Fruit fly (Drosophila melanogaster): ENCODE measurements around the gene C3G.

C3G gene

dm6 chrX:6794190-6794589 lies 9.2 kb downstream of the C3G start:
- peak; percentile 27 for TF ChIP-seq CG2116 (GFP tag; optimal IDR thresholded peaks at IDR 0.05)
- TF ChIP-seq CG13424 (tag; optimal IDR thresholded peaks at IDR 0.05), result peak; percentile 81
- TF ChIP-seq CG17912 (GFP tag; optimal IDR thresholded peaks at IDR 0.05), result peak; percentile 29
- peak; percentile 60 for TF ChIP-seq CG18764 (GFP tag; optimal IDR thresholded peaks at IDR 0.05)
- no peak for TF ChIP-seq yki (optimal IDR thresholded peaks at IDR 0.05)
- peak; percentile 80 for TF ChIP-seq CG10209 (GFP tag; optimal IDR thresholded peaks at IDR 0.05)
- TF ChIP-seq CG34422 (GFP tag; IDR thresholded peaks at IDR 0.05), result peak; percentile 87
- TF ChIP-seq insv (GFP tag; optimal IDR thresholded peaks at IDR 0.05), result no peak
- TF ChIP-seq ranshi (GFP tag; IDR thresholded peaks at IDR 0.05), result peak; percentile 87
- TF ChIP-seq CG12219 (GFP tag; optimal IDR thresholded peaks at IDR 0.05), result peak; percentile 87
- peak; percentile 31 for TF ChIP-seq da (GFP tag; optimal IDR thresholded peaks at IDR 0.05)
- TF ChIP-seq CG2202 (tag; optimal IDR thresholded peaks at IDR 0.05), result no peak
- TF ChIP-seq Hr51 (GFP tag; optimal IDR thresholded peaks at IDR 0.05), result peak; percentile 75 to 89
- peak; percentile 68 for TF ChIP-seq Nf-YA (GFP tag; IDR thresholded peaks at IDR 0.05)
- peak; percentile 64 for TF ChIP-seq NC2β (GFP tag; optimal IDR thresholded peaks at IDR 0.05)
- peak; percentile 77 for TF ChIP-seq CG12155 (GFP tag; optimal IDR thresholded peaks at IDR 0.05)
- peak; percentile 57 for TF ChIP-seq CG3995 (GFP tag; optimal IDR thresholded peaks at IDR 0.05)
- TF ChIP-seq org-1 (GFP tag; optimal IDR thresholded peaks at IDR 0.05), result peak; percentile 74
- peak; percentile 12 for TF ChIP-seq exex (tag; optimal IDR thresholded peaks at IDR 0.05)
- peak; percentile 44 for TF ChIP-seq CG3065 (GFP tag; optimal IDR thresholded peaks at IDR 0.05)
- TF ChIP-seq Camta (GFP tag; optimal IDR thresholded peaks at IDR 0.05), result peak; percentile 74
- TF ChIP-seq CG43689 (GFP tag; IDR thresholded peaks at IDR 0.05), result peak; percentile 74
- TF ChIP-seq fd102C (GFP tag; optimal IDR thresholded peaks at IDR 0.05), result no peak
- TF ChIP-seq CG11085 (GFP tag; IDR thresholded peaks at IDR 0.05), result peak; percentile 60
- TF ChIP-seq ATbp (GFP tag; optimal IDR thresholded peaks at IDR 0.05), result peak; percentile 75
- peak; percentile 79 for TF ChIP-seq Atf-2 (GFP tag; optimal IDR thresholded peaks at IDR 0.05)
- TF ChIP-seq NK7.1 (GFP tag; optimal IDR thresholded peaks at IDR 0.05), result peak; percentile 46
- TF ChIP-seq unpg (GFP tag; optimal IDR thresholded peaks at IDR 0.05), result peak; percentile 88
- TF ChIP-seq Sin3A (optimal IDR thresholded peaks at IDR 0.05), result no peak
- TF ChIP-seq CG32767 (GFP tag; IDR thresholded peaks at IDR 0.05), result peak; percentile 49; the same call in 1 of the 2 replicates
- TF ChIP-seq CG9797 (GFP tag; optimal IDR thresholded peaks at IDR 0.05), result no peak
- peak; percentile 62 for TF ChIP-seq CG31365 (tag; optimal IDR thresholded peaks at IDR 0.05)
- TF ChIP-seq CkIIα-i1 (GFP tag; IDR thresholded peaks at IDR 0.05), result peak; percentile 62
- TF ChIP-seq gcm (GFP tag; optimal IDR thresholded peaks at IDR 0.05), result peak; percentile 54
- TF ChIP-seq chm (GFP tag; IDR thresholded peaks at IDR 0.05), result peak; percentile 73; the same call in 1 of the 2 replicates
- TF ChIP-seq grn (GFP tag; optimal IDR thresholded peaks at IDR 0.05), result no peak
- peak; percentile 57 for TF ChIP-seq oc (tag; optimal IDR thresholded peaks at IDR 0.05)
- TF ChIP-seq MESR4 (GFP tag; optimal IDR thresholded peaks at IDR 0.05), result peak; percentile 13
- peak; percentile 78 for TF ChIP-seq Mad (GFP tag; optimal IDR thresholded peaks at IDR 0.05)
- TF ChIP-seq CG9727 (GFP tag; optimal IDR thresholded peaks at IDR 0.05), result peak; percentile 67
- peak; percentile 85 for TF ChIP-seq Atf6 (GFP tag; IDR thresholded peaks at IDR 0.05)
- TF ChIP-seq Dek (tag; optimal IDR thresholded peaks at IDR 0.05), result peak; percentile 73
- TF ChIP-seq shn (GFP tag; optimal IDR thresholded peaks at IDR 0.05), result peak; percentile 61
- peak; percentile 69 for TF ChIP-seq pho (GFP tag; optimal IDR thresholded peaks at IDR 0.05)
- peak; percentile 75; the same call in 2 of the 3 replicates for TF ChIP-seq CG2889 (GFP tag; IDR thresholded peaks at IDR 0.05)
- TF ChIP-seq CG4360 (GFP tag; IDR thresholded peaks at IDR 0.05), result peak; percentile 58; the same call in 1 of the 2 replicates
- peak; percentile 83 for TF ChIP-seq CG3847 (GFP tag; IDR thresholded peaks at IDR 0.05)
- no peak for TF ChIP-seq Lpt (GFP tag; optimal IDR thresholded peaks at IDR 0.05)
- peak; percentile 84 for TF ChIP-seq PHDP (tag; optimal IDR thresholded peaks at IDR 0.05)
- TF ChIP-seq CG6654 (GFP tag; optimal IDR thresholded peaks at IDR 0.05), result peak; percentile 46
- TF ChIP-seq CG11695 (GFP tag; IDR thresholded peaks at IDR 0.05), result peak; percentile 83; the same call in 2 of the 3 replicates
- peak; percentile 88 for TF ChIP-seq CG11504 (tag; optimal IDR thresholded peaks at IDR 0.05)

All from whole organism, embryonic.